Worm (Caenorhabditis elegans) whole organism, young adult: ENCODE data around the gene asp-17.

Source experiments
- B0019.2 ChIP-seq: fragments of 200-800 bp; sonication (Bioruptor generic); conservative IDR thresholded peaks from 2 replicates; pipeline ENCODE4 v1.3.6; 2022; ENCODE audit warnings: missing genetic modification reagents, missing genetic modification characterization, missing compliant biosample characterization
- B0261.1 ChIP-seq: sonication (generic microtip); optimal IDR thresholded peaks from 2 replicates; lab custom pipeline; 2016; ENCODE audit warnings: mild to moderate bottlenecking, missing genetic modification characterization, moderate library complexity, missing compliant biosample characterization
- F10E7.11 ChIP-seq: sonication (generic microtip); optimal IDR thresholded peaks from 2 replicates; lab custom pipeline; 2017; ENCODE audit warnings: mild to moderate bottlenecking, missing genetic modification characterization, moderate library complexity, missing compliant biosample characterization
- F49E8.2 ChIP-seq: sonication (generic microtip); optimal IDR thresholded peaks from 3 replicates; lab custom pipeline; 2017; ENCODE audit warnings: missing genetic modification characterization, mild to moderate bottlenecking, missing compliant biosample characterization, antibody characterized with exemption, moderate library complexity; ENCODE audit not compliant: insufficient read depth
- F52B5.7 ChIP-seq: sonication (generic microtip); optimal IDR thresholded peaks from 2 replicates; lab custom pipeline; 2016; ENCODE audit warnings: mild to moderate bottlenecking, missing genetic modification characterization, missing compliant biosample characterization
- K12H6.12 ChIP-seq: fragments of 200-800 bp; sonication (Bioruptor generic); optimal IDR thresholded peaks from 2 replicates; lab custom pipeline; 2018; ENCODE audit warnings: mild to moderate bottlenecking, missing genetic modification characterization, missing compliant biosample characterization
- Y67H2A.10 ChIP-seq: fragments of 200-800 bp; sonication (Bioruptor generic); conservative IDR thresholded peaks from 2 replicates; pipeline ENCODE4 v1.3.6; 2022; ENCODE audit warnings: missing genetic modification reagents, missing genetic modification characterization, missing compliant biosample characterization
- ama-1 ChIP-seq, 3 experiments: fragments of 150-350 bp in 1 of 3; sonication (generic microtip) in 2 of 3; optimal IDR thresholded peaks; 2 replicates each; lab custom pipeline; 2014 to 2018; ENCODE audit warnings: missing biosample characterization in 2 of 3, missing genetic modification characterization in 2 of 3, missing genetic modification reagents in 2 of 3
- attf-5 ChIP-seq: fragments of 200-800 bp; sonication (Bioruptor generic); optimal IDR thresholded peaks from 2 replicates; lab custom pipeline; 2018; ENCODE audit warnings: mild to moderate bottlenecking, missing genetic modification characterization, missing compliant biosample characterization
- ceh-40 ChIP-seq: fragments of 200-800 bp; sonication (Bioruptor generic); IDR thresholded peaks from 2 replicates; pipeline ENCODE4 v1.3.6; 2022; ENCODE audit warnings: missing genetic modification characterization, missing compliant biosample characterization
- ceh-58 ChIP-seq: fragments of 200-800 bp; sonication (Bioruptor generic); IDR thresholded peaks from 2 replicates; pipeline ENCODE4 v1.3.6; 2022; ENCODE audit warnings: missing genetic modification characterization, missing compliant biosample characterization
- ceh-91 ChIP-seq: fragments of 200-800 bp; sonication (Bioruptor generic); IDR thresholded peaks from 2 replicates; pipeline ENCODE4 v1.3.6; 2022; ENCODE audit warnings: missing genetic modification reagents, missing genetic modification characterization, missing compliant biosample characterization
- efl-1 ChIP-seq: fragments of 150-350 bp; optimal IDR thresholded peaks from 2 replicates; lab custom pipeline; 2014; ENCODE audit warnings: missing biosample characterization, missing genetic modification reagents, missing genetic modification characterization
- egrh-3 ChIP-seq: fragments of 200-800 bp; sonication (Bioruptor generic); IDR thresholded peaks from 2 replicates; pipeline ENCODE4 v1.3.6; 2022; ENCODE audit warnings: missing genetic modification reagents, missing genetic modification characterization, missing compliant biosample characterization
- him-1 ChIP-seq: sonication (generic microtip); optimal IDR thresholded peaks from 2 replicates; lab custom pipeline; 2016; ENCODE audit warnings: missing genotype, missing genetic modification reagents, missing genetic modification characterization, missing compliant biosample characterization
- hsf-1 ChIP-seq: fragments of 200-800 bp; sonication (Bioruptor generic); IDR thresholded peaks from 2 replicates; pipeline ENCODE4 v1.3.6; 2022; ENCODE audit warnings: missing genetic modification reagents, missing genetic modification characterization, missing compliant biosample characterization
- lag-1 ChIP-seq: fragments of 200-800 bp; sonication (Bioruptor generic); IDR thresholded peaks from 2 replicates; pipeline ENCODE4 v1.3.6; 2022; ENCODE audit warnings: missing genetic modification reagents, missing genetic modification characterization, missing compliant biosample characterization
- let-607 ChIP-seq, 2 experiments: fragments of 200-800 bp in 1 of 2; sonication (Bioruptor generic) in 1 of 2; sonication (generic microtip) in 1 of 2; optimal IDR thresholded peaks; 2 replicates each; lab custom pipeline; 2016 to 2018; ENCODE audit warnings: mild to moderate bottlenecking in 2 of 2, missing compliant biosample characterization in 2 of 2, missing genetic modification characterization in 2 of 2, moderate library complexity in 2 of 2, missing genotype in 1 of 2
- lin-35 ChIP-seq, 3 experiments: fragments of 150-350 bp in 2 of 3; sonication (generic microtip) in 1 of 3; optimal IDR thresholded peaks; 2 replicates each; lab custom pipeline; 2014 to 2018; ENCODE audit warnings: missing biosample characterization in 3 of 3, missing genetic modification characterization in 3 of 3, missing genetic modification reagents in 3 of 3
- lin-54 ChIP-seq: fragments of 200-800 bp; sonication (Bioruptor generic); optimal IDR thresholded peaks from 2 replicates; lab custom pipeline; 2018; ENCODE audit warnings: mild to moderate bottlenecking, missing genetic modification characterization, missing compliant biosample characterization
- mcd-1 ChIP-seq: fragments of 200-800 bp; sonication (Bioruptor generic); IDR thresholded peaks from 2 replicates; pipeline ENCODE4 v1.3.6; 2022; ENCODE audit warnings: missing genetic modification reagents, missing genetic modification characterization, missing compliant biosample characterization
- nfya-1 ChIP-seq: sonication (generic microtip); optimal IDR thresholded peaks from 2 replicates; lab custom pipeline; 2017; ENCODE audit warnings: antibody characterized with exemption, missing compliant biosample characterization, missing genetic modification characterization, borderline replicate concordance; ENCODE audit not compliant: insufficient read depth
- nhr-27 ChIP-seq: fragments of 200-800 bp; sonication (Bioruptor generic); optimal IDR thresholded peaks from 2 replicates; lab custom pipeline; 2018; ENCODE audit warnings: mild to moderate bottlenecking, missing genetic modification characterization, moderate library complexity, missing compliant biosample characterization
- nhr-80 ChIP-seq: sonication (generic microtip); optimal IDR thresholded peaks from 2 replicates; lab custom pipeline; 2016; ENCODE audit warnings: missing genetic modification characterization, missing compliant biosample characterization
- pbrm-1 ChIP-seq: fragments of 200-800 bp; sonication (Bioruptor generic); IDR thresholded peaks from 2 replicates; pipeline ENCODE4 v1.3.6; 2022; ENCODE audit warnings: missing genetic modification reagents, missing genetic modification characterization, missing compliant biosample characterization
- rec-8 ChIP-seq, 2 experiments: sonication (generic microtip); optimal IDR thresholded peaks; 2 replicates each; lab custom pipeline; 2016; ENCODE audit warnings: mild to moderate bottlenecking in 2 of 2, missing genetic modification characterization in 2 of 2, missing genetic modification reagents in 2 of 2, missing genotype in 2 of 2, missing biosample characterization in 1 of 2, missing compliant biosample characterization in 1 of 2, moderate library complexity in 1 of 2
- snpc-3.4 ChIP-seq: sonication (generic microtip); optimal IDR thresholded peaks from 2 replicates; lab custom pipeline; 2017; ENCODE audit warnings: missing genetic modification characterization, mild to moderate bottlenecking, missing compliant biosample characterization, antibody characterized with exemption, moderate library complexity, missing genotype, missing genetic modification reagents
- snpc-4 ChIP-seq, 5 experiments: fragments of 150-350 bp in 1 of 5; sonication (generic microtip) in 4 of 5; optimal IDR thresholded peaks; 2 replicates each; lab custom pipeline; 2014 to 2018; ENCODE audit warnings: missing genetic modification characterization in 5 of 5, missing biosample characterization in 3 of 5, antibody characterized with exemption in 2 of 5, mild to moderate bottlenecking in 2 of 5, missing compliant biosample characterization in 2 of 5, missing genotype in 2 of 5, moderate library complexity in 2 of 5, missing genetic modification reagents in 1 of 5
- tbp1 ChIP-seq: fragments of 200-800 bp; sonication (Bioruptor generic); optimal IDR thresholded peaks from 2 replicates; lab custom pipeline; 2018; ENCODE audit warnings: mild to moderate bottlenecking, missing genetic modification characterization, missing compliant biosample characterization
- tlf-1 ChIP-seq: fragments of 200-800 bp; sonication (Bioruptor generic); optimal IDR thresholded peaks from 2 replicates; lab custom pipeline; 2018; ENCODE audit warnings: mild to moderate bottlenecking, missing genetic modification characterization, missing compliant biosample characterization
- zfh-2 ChIP-seq: fragments of 200-800 bp; sonication (Bioruptor generic); conservative IDR thresholded peaks from 2 replicates; pipeline ENCODE4 v1.3.6; 2022; ENCODE audit warnings: missing genetic modification reagents, missing genetic modification characterization, missing compliant biosample characterization
- ztf-22 ChIP-seq: fragments of 200-800 bp; sonication (Bioruptor generic); optimal IDR thresholded peaks from 2 replicates; lab custom pipeline; 2018; ENCODE audit warnings: mild to moderate bottlenecking, missing genetic modification characterization, moderate library complexity, missing compliant biosample characterization

Gene asp-17

DNA sequence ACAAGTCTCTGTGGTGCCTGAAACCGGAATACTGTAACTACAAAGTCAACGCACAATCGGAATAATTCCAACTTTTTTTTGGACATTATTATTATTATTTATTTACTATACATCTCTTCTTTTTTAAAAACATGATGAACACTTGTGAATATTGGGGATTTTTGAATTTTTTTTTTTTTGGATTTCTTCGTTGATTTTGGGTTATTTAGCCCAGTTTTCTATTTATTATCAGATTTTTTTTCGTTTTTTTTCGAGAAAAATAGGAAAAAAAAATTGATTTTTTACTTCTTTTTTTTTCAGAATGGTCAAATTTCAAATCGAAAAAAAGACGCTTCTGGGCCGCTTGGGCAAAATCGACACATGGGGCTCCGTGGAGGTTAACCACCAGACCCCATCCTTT lies 39.1 kb downstream of the asp-17 start, which contains the start of gene tgt-2:
TSS of gene tgt-2 (plus strand) at position 301 of the 400 bp plus-strand sequence.
- TF ChIP-seq nhr-27 = no peak
- TF ChIP-seq, all 124 proteins: peak for 0

DNA sequence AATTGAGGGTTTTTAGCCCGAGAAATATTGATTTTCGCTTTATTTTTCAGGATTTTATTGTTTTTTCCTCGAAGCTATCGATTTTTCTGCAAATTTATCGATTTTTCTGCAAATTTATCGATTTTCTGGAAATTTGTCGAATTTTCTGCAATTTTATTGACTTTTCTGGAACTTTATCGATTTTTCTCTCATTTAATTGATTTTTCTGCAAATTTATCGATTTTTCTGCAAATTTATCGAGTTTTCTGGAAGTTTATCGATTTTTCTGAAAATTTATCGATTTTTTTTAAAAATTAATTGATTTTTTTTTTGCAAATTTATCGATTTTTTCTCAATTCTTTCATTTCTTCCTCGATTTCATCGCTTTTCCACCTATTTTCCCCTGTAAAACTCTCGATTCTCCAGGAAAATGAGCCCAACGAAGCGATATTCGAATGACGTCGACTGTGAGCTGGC lies 43.6 kb downstream of the asp-17 start, which contains the start of gene gtf-2F2:
TSS of gene gtf-2F2 (plus strand) at position 406 of the 456 bp plus-strand sequence.
- TF ChIP-seq lin-54 (GFP tag; lab: Kevin White, UChicago) (no peak), rec-8 (tag; optimal IDR thresholded peaks at IDR 0.05; lab: Kevin White, UChicago) (no peak), efl-1 (GFP tag; lab: Kevin White, UChicago) (no peak), tbp1 (GFP tag; lab: Kevin White, UChicago) (no peak), snpc-3.4 (tag; lab: Kevin White, UChicago) (no peak), nhr-80 (no peak), Y67H2A.10 (GFP tag; lab: Robert Waterston, UW) (no peak), ztf-22 (GFP tag; lab: Kevin White, UChicago) (no peak), him-1 (no peak), K12H6.12 (tag; lab: Kevin White, UChicago) (no peak), F10E7.11 (tag; lab: Kevin White, UChicago) (no peak), pbrm-1 (GFP tag; lab: Robert Waterston, UW) (no peak), ama-1 (optimal IDR thresholded peaks at IDR 0.05; lab: Kevin White, UChicago) (no peak), ama-1 (GFP tag; optimal IDR thresholded peaks at IDR 0.05; lab: Kevin White, UChicago) (no peak), tlf-1 (no peak), nhr-27 (no peak)
- TF ChIP-seq, all 124 proteins: peak for 0

DNA sequence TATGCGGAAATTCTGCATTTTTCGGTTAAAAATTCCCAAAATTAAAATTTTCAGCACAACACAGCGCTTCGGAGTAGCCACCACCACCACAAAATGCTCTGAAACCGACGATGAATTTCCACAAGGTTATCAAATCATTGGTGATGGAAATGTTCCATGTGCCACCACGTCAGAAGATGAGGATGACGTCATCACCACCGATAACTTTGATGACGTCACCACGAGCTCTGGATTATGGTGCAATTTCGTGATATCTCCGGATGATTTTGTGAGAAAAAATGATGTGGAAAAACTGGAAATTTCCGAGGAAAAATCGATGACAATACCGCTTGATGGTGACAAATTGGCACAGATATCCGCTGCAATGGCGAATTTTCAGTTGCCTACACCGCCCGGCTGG lies 44.1 kb downstream of the asp-17 start:
- TF ChIP-seq ceh-91 (GFP tag; lab: Robert Waterston, UW) (no peak), mcd-1 (no peak), snpc-4 (GFP tag; optimal IDR thresholded peaks at IDR 0.05; lab: Kevin White, UChicago) (no peak), snpc-4 (tag; optimal IDR thresholded peaks at IDR 0.05; lab: Kevin White, UChicago) (no peak), pbrm-1 (GFP tag; lab: Robert Waterston, UW) (no peak), lag-1 (GFP tag; lab: Robert Waterston, UW) (no peak), nfya-1 (tag; lab: Kevin White, UChicago) (no peak), efl-1 (GFP tag; lab: Kevin White, UChicago) (no peak), snpc-3.4 (tag; lab: Kevin White, UChicago) (no peak), tlf-1 (no peak), ceh-58 (GFP tag; lab: Robert Waterston, UW) (no peak), ama-1 (optimal IDR thresholded peaks at IDR 0.05; lab: Kevin White, UChicago) (no peak), ama-1 (GFP tag; optimal IDR thresholded peaks at IDR 0.05; lab: Kevin White, UChicago) (no peak), hsf-1 (GFP tag; lab: Robert Waterston, UW) (no peak), F52B5.7 (tag; lab: Kevin White, UChicago) (no peak), B0019.2 (GFP tag; lab: Robert Waterston, UW) (no peak), let-607 (tag; optimal IDR thresholded peaks at IDR 0.05; lab: Kevin White, UChicago) (no peak)

DNA sequence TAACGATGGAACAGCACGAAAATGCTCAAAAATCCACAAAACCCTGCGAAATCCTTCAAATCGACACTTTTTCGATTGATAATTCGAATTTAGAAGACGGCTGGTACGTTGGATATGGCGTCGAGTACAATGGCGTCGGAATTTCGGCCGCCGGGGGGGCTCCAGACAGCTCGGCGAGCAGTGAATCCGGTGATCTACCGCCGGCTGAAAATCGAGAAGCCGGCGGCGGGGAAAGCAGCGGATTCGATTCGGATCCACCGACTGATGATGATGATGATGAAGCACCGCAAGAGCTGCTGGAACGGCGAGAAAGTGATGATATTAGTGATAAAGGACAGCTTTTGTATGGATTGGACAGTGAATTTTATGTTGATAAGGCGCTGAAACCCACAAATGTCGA lies 46.2 kb downstream of the asp-17 start:
- TF ChIP-seq snpc-3.4 (tag; lab: Kevin White, UChicago) (no peak), B0261.1 (tag; lab: Kevin White, UChicago) (no peak), attf-5 (GFP tag; lab: Kevin White, UChicago) (no peak), zfh-2 (GFP tag; lab: Robert Waterston, UW) (peak; percentile 74), lin-35 (GFP tag; optimal IDR thresholded peaks at IDR 0.05; lab: Kevin White, UChicago) (no peak), egrh-3 (GFP tag; lab: Robert Waterston, UW) (peak; percentile 70; the same call in 1 of the 2 replicates), F49E8.2 (tag; lab: Kevin White, UChicago) (no peak), ceh-40 (GFP tag; lab: Robert Waterston, UW) (no peak)
